Fruit fly (Drosophila melanogaster) Kc167 (cell line): Measurements from ENCODE around the gene CG2162.

ENCODE experiments used
- Myc ChIP-seq: fragments of >200 bp; optimal IDR thresholded peaks from 2 replicates; lab custom pipeline; 2017; ENCODE audit warnings: missing external identifiers
- Sin3A ChIP-seq: fragments of >200 bp; optimal IDR thresholded peaks from 2 replicates; lab custom pipeline; 2018; ENCODE audit warnings: missing external identifiers
- h ChIP-seq: fragments of >200 bp; optimal IDR thresholded peaks from 3 replicates; lab custom pipeline; 2018; ENCODE audit warnings: missing external identifiers
- insv ChIP-seq: fragments of >200 bp; optimal IDR thresholded peaks from 3 replicates; lab custom pipeline; 2018; ENCODE audit warnings: missing external identifiers
- ttk ChIP-seq: sonication (Bioruptor generic); optimal IDR thresholded peaks from 2 replicates; lab custom pipeline; 2017; ENCODE audit warnings: missing external identifiers

DNA sequence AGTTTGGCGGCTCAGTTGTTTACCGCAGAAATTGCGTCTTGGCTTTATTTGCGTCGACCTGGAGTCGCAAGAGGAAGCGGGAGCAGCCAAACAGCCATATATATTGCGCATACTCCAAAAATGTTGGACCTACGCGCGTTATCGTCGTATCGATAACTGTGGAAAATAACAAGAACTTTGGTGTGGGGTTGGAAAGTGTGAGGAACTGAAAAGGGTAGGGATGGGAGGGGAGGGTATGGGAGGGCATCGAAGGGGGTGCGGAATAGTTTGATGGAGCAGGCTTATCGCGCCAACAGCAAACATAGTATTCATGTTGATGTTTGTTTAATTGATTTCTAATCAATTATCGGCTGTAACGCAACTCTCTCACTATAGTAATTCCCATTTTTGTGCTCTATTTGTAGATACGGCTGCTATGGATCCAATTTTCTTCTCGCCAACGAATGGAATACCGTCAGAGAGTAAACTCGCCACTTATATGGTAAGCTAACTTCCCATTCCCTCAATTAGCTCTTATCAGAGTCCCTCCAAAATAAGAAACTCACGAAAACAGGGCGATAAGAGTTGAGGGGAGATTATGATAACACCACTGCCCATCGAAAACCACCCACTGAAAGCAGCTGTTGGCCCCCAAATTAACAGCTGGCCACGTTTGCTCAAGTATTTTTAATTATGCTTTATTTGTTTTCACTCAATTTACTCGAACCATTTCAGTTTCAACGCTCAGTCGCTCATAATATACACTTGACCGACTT, 48.5 kb downstream of the CG2162 start:
- no peak for TF ChIP-seq ttk (lab: Kevin White, UChicago)
- no peak for TF ChIP-seq insv (lab: Kevin White, UChicago)
- no peak for TF ChIP-seq Myc
- TF ChIP-seq h (lab: Kevin White, UChicago): no peak
- no peak for TF ChIP-seq Sin3A
